Fruit fly (Drosophila melanogaster): Measurements from ENCODE around the gene Gr93c.

- TF ChIP-seq CG14711 (tag; optimal IDR thresholded peaks at IDR 0.05) = no peak
- TF ChIP-seq Mnt (GFP tag; optimal IDR thresholded peaks at IDR 0.05) = no peak
- TF ChIP-seq CG11617 (GFP tag; optimal IDR thresholded peaks at IDR 0.05) = no peak
- TF ChIP-seq CG5204 (GFP tag; optimal IDR thresholded peaks at IDR 0.05) = no peak
- no peak for TF ChIP-seq kay (GFP tag; ENCODE audit: borderline replicate concordance)
- TF ChIP-seq Hr96 (GFP tag; optimal IDR thresholded peaks at IDR 0.05) = no peak
- TF ChIP-seq bab1 (GFP tag; optimal IDR thresholded peaks at IDR 0.05) = no peak
- TF ChIP-seq CG12768 (GFP tag; optimal IDR thresholded peaks at IDR 0.05) = no peak
- no peak for TF ChIP-seq tj (GFP tag; optimal IDR thresholded peaks at IDR 0.05)
- no peak for TF ChIP-seq ovo (GFP tag; optimal IDR thresholded peaks at IDR 0.05)
- no peak for TF ChIP-seq toe (GFP tag; optimal IDR thresholded peaks at IDR 0.05)
- no peak for TF ChIP-seq CG1620 (GFP tag; optimal IDR thresholded peaks at IDR 0.05)
These were observed 14.0 kb downstream of the Gr93c start for dm6 chr3R:21831040-21831439.

All from whole organism, adult.